Worm (Caenorhabditis elegans): ENCODE data around the gene acp-4.

acp-4 gene

DNA sequence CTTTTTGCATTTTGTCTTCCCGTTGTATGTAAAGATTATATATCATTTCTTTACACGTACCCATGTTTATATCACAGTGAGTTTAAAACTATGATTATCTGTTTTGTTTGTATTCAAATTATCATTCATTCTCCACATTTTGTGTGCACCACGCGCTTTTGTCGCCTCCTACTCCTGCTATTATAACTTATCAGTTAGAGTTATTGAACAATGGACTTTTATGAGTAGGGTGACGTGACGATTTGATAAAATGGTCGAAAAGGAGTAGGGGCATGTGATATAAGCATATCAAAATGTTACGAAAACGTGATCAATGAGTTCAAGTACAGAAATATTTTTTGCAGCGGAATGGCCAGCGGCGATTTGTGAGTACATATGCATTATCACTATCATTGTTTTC is 52.0 kb downstream of the acp-4 start (continued):
- TF ChIP-seq zag-1 (tag; optimal IDR thresholded peaks at IDR 0.05), result no peak
- no peak for TF ChIP-seq hlh-17 (GFP tag; optimal IDR thresholded peaks at IDR 0.05; ENCODE audit: borderline replicate concordance)
- no peak for TF ChIP-seq ces-1 (GFP tag; optimal IDR thresholded peaks at IDR 0.05)
- TF ChIP-seq lin-14 (GFP tag; optimal IDR thresholded peaks at IDR 0.05), result peak; percentile 33
- no peak for TF ChIP-seq mab-9 (GFP tag; IDR thresholded peaks at IDR 0.05)
- TF ChIP-seq hpl-2 (GFP tag; optimal IDR thresholded peaks at IDR 0.05), result no peak
- TF ChIP-seq lsy-2 (tag; optimal IDR thresholded peaks at IDR 0.05), result peak in 1 of 2 experiments; percentile 29
- no peak for TF ChIP-seq irx-1 (tag; optimal IDR thresholded peaks at IDR 0.05)
- TF ChIP-seq elt-2 (tag; optimal IDR thresholded peaks at IDR 0.05), result peak; percentile 99
- TF ChIP-seq ceh-8 (GFP tag; optimal IDR thresholded peaks at IDR 0.05), result no peak
- no peak for TF ChIP-seq fkh-10 (GFP tag; optimal IDR thresholded peaks at IDR 0.05)
- TF ChIP-seq Y116A8C.19 (tag; optimal IDR thresholded peaks at IDR 0.05; ENCODE audit: borderline replicate concordance), result no peak
- no peak for TF ChIP-seq blmp-1 (tag; optimal IDR thresholded peaks at IDR 0.05)
- peak; percentile 38 for TF ChIP-seq nhr-19 (GFP tag; conservative IDR thresholded peaks at IDR 0.05)
- no peak for TF ChIP-seq C34B4.2 (tag; optimal IDR thresholded peaks at IDR 0.05)
- no peak for TF ChIP-seq ztf-11 (tag; optimal IDR thresholded peaks at IDR 0.05)
- TF ChIP-seq nhr-20 (tag; optimal IDR thresholded peaks at IDR 0.05), result peak; percentile 78
- TF ChIP-seq lin-39 (tag; optimal IDR thresholded peaks at IDR 0.05), result no peak
- TF ChIP-seq skn-1 (tag; optimal IDR thresholded peaks at IDR 0.05), result no peak
- TF ChIP-seq nhr-47 (tag; optimal IDR thresholded peaks at IDR 0.05), result no peak
- TF ChIP-seq nhr-12 (tag; optimal IDR thresholded peaks at IDR 0.05), result no peak
- no peak for TF ChIP-seq ama-1 (optimal IDR thresholded peaks at IDR 0.05)
- TF ChIP-seq ets-5 (GFP tag; IDR thresholded peaks at IDR 0.05), result no peak
- TF ChIP-seq dpl-1 (GFP tag; optimal IDR thresholded peaks at IDR 0.05), result no peak
- TF ChIP-seq ceh-82 (tag; optimal IDR thresholded peaks at IDR 0.05), result no peak
- TF ChIP-seq nhr-237 (tag; optimal IDR thresholded peaks at IDR 0.05), result no peak
- TF ChIP-seq pag-3 (tag; optimal IDR thresholded peaks at IDR 0.05; ENCODE audit: borderline replicate concordance, insufficient read depth), result no peak
- no peak for TF ChIP-seq fos-1 (tag; optimal IDR thresholded peaks at IDR 0.05)
- TF ChIP-seq unc-30 (tag; optimal IDR thresholded peaks at IDR 0.05), result no peak
- TF ChIP-seq ztf-4 (tag; optimal IDR thresholded peaks at IDR 0.05), result no peak
- TF ChIP-seq egl-13 (tag; optimal IDR thresholded peaks at IDR 0.05), result peak; percentile 69
- TF ChIP-seq lin-35 (GFP tag; optimal IDR thresholded peaks at IDR 0.05), result peak in 1 of 2 experiments; percentile 61
- TF ChIP-seq zip-4 (GFP tag; optimal IDR thresholded peaks at IDR 0.05), result no peak
- no peak for TF ChIP-seq nhr-84 (tag; optimal IDR thresholded peaks at IDR 0.05)

Data from whole organism, L1 larva.